Worm (Caenorhabditis elegans): ENCODE data around the gene K08D8.11.

DNA sequence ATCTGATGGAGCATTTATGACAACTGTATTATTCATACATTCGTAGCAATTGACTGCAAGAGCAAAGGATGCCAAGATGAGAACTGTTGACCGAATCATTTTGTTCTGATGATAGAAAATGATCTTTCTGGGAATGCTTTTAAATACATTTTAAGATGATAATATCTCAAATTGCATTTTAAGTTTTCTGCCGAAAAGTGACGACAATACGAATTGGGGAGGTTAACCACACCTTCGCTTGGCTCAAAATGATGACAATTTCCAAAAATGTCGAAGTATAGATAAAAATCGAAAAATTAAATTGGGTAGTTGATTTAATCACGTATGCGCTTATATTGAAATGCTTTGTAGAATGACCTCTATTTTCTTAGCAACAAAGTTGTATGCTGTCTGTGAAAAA, 46.2 kb downstream of the K08D8.11 start, which contains the start of gene dod-24:
- no peak for TF ChIP-seq unc-62 (GFP tag; optimal IDR thresholded peaks at IDR 0.05)
- no peak for TF ChIP-seq snpc-4 (tag; optimal IDR thresholded peaks at IDR 0.05)
- no peak for TF ChIP-seq mep-1 (tag; optimal IDR thresholded peaks at IDR 0.05)
- TF ChIP-seq bed-3 (GFP tag; optimal IDR thresholded peaks at IDR 0.05), result no peak
- no peak for TF ChIP-seq nhr-2 (tag; optimal IDR thresholded peaks at IDR 0.05)
- no peak for TF ChIP-seq M03D4.4 (tag; optimal IDR thresholded peaks at IDR 0.05)
- no peak for TF ChIP-seq elt-1 (tag; optimal IDR thresholded peaks at IDR 0.05; ENCODE audit: borderline replicate concordance, insufficient read depth)
